Fruit fly (Drosophila melanogaster): ENCODE measurements around the gene CG11927.

The CG11927 gene

DNA sequence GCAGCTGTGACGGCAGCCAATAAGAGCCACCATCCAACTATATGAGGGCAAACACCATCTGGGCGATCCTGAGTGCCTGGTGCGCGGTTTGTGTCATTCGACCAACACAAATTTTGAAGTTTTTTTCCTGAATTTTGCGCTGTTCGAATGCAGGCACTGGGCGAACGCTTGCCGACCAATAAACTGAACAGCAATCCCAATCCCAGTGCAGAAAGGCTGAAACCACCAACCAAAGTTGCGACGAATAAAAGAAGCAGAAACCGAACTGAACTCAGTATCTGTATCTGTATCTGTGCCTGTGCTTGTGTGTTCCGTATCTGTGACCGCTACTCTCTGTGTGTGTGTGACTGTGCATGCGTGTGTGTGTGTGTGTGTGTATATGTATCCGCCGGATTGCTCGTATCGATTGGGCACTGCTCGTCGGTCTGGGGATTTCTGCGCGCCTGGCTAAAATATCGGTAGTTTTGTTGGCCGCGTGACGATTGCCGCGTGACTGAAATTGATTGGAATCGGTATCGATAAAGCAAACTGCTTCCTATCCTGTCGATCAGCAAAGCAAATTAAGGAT is 36.0 kb upstream of the CG11927 start (continued):
- TF ChIP-seq pfk (GFP tag; optimal IDR thresholded peaks at IDR 0.05) (peak; percentile 46), Meics (GFP tag; optimal IDR thresholded peaks at IDR 0.05) (peak; percentile 85), sc (optimal IDR thresholded peaks at IDR 0.05) (peak in 1 of 2 experiments; percentile 67), sc (GFP tag; optimal IDR thresholded peaks at IDR 0.05) (no peak), z (GFP tag; IDR thresholded peaks at IDR 0.05) (0 out of 3 replicates have a peak, but pooled peaks have one; percentile 35), chinmo (GFP tag; IDR thresholded peaks at IDR 0.05; ENCODE audit: partially characterized antibody) (peak; percentile 100), CG3281 (GFP tag; optimal IDR thresholded peaks at IDR 0.05) (no peak), ranshi (GFP tag; IDR thresholded peaks at IDR 0.05) (no peak; the same call in 1 of the 2 replicates), CG17612 (GFP tag; IDR thresholded peaks at IDR 0.05) (no peak), CG15696 (tag; optimal IDR thresholded peaks at IDR 0.05) (no peak), twi (tag; optimal IDR thresholded peaks at IDR 0.05) (no peak), CG14667 (GFP tag; IDR thresholded peaks at IDR 0.05) (no peak), fd64A (GFP tag; optimal IDR thresholded peaks at IDR 0.05) (peak; percentile 41), CG4360 (GFP tag; IDR thresholded peaks at IDR 0.05) (no peak), mld (GFP tag; IDR thresholded peaks at IDR 0.05; ENCODE audit: partially characterized antibody) (peak; percentile 55; the same call in 1 of the 3 replicates), CG12299 (tag; optimal IDR thresholded peaks at IDR 0.05) (peak; percentile 4), inv (GFP tag; IDR thresholded peaks at IDR 0.05; ENCODE audit: partially characterized antibody) (peak; percentile 58), CG18262 (tag; optimal IDR thresholded peaks at IDR 0.05) (peak; percentile 10), tx (GFP tag; optimal IDR thresholded peaks at IDR 0.05) (no peak), gem (tag; optimal IDR thresholded peaks at IDR 0.05) (no peak), CG17385 (GFP tag; optimal IDR thresholded peaks at IDR 0.05) (peak; percentile 79), CG7987 (GFP tag; optimal IDR thresholded peaks at IDR 0.05) (peak; percentile 63), nerfin-2 (GFP tag; IDR thresholded peaks at IDR 0.05; ENCODE audit: partially characterized antibody) (peak; percentile 61), CG12155 (GFP tag; optimal IDR thresholded peaks at IDR 0.05) (no peak), ci (GFP tag; IDR thresholded peaks at IDR 0.05) (peak; percentile 78), CG11696 (GFP tag; IDR thresholded peaks at IDR 0.05) (0 out of 2 replicates have a peak, but pooled peaks have one; percentile 12), GATAe (GFP tag; conservative IDR thresholded peaks at IDR 0.05) (peak; percentile 65), CG4854 (GFP tag; optimal IDR thresholded peaks at IDR 0.05) (no peak), Xbp1 (GFP tag; optimal IDR thresholded peaks at IDR 0.05) (no peak), tna (GFP tag; IDR thresholded peaks at IDR 0.05; ENCODE audit: partially characterized antibody) (peak; percentile 69; the same call in 1 of the 2 replicates), CG42726 (GFP tag; IDR thresholded peaks at IDR 0.05; ENCODE audit: partially characterized antibody) (peak; percentile 76), CG14050 (GFP tag; IDR thresholded peaks at IDR 0.05) (no peak), CG10959 (GFP tag; IDR thresholded peaks at IDR 0.05) (no peak), wek (GFP tag; optimal IDR thresholded peaks at IDR 0.05) (peak; percentile 17), bbx (GFP tag; IDR thresholded peaks at IDR 0.05; ENCODE audit: partially characterized antibody) (peak; percentile 88), Stat92E (GFP tag; optimal IDR thresholded peaks at IDR 0.05) (peak in 1 of 3 experiments; percentile 89), Lhr (GFP tag; optimal IDR thresholded peaks at IDR 0.05) (peak; percentile 97), onecut (GFP tag; IDR thresholded peaks at IDR 0.05) (peak; percentile 100), CG16813 (GFP tag; IDR thresholded peaks at IDR 0.05; ENCODE audit: partially characterized antibody) (peak; percentile 70), amos (GFP tag; IDR thresholded peaks at IDR 0.05; ENCODE audit: partially characterized antibody) (peak; percentile 77), CG17359 (tag; optimal IDR thresholded peaks at IDR 0.05) (peak; percentile 26), Mrtf (GFP tag; IDR thresholded peaks at IDR 0.05) (no peak), CG1603 (tag; optimal IDR thresholded peaks at IDR 0.05) (peak; percentile 2), HmgZ (tag; optimal IDR thresholded peaks at IDR 0.05) (peak; percentile 75), hkb (optimal IDR thresholded peaks at IDR 0.05) (no peak), hkb (GFP tag; IDR thresholded peaks at IDR 0.05) (peak; percentile 31; the same call in 1 of the 2 replicates), ttk (GFP tag; IDR thresholded peaks at IDR 0.05) (no peak), CG12744 (GFP tag; optimal IDR thresholded peaks at IDR 0.05) (no peak), sima (GFP tag; optimal IDR thresholded peaks at IDR 0.05) (no peak)
